Worm (Caenorhabditis elegans) whole organism, L4 larva: ENCODE measurements around the gene C25H3.7.

Experiments used
- daf-19 ChIP-seq: fragments of 200-800 bp; sonication (Bioruptor generic); conservative IDR thresholded peaks from 2 replicates; pipeline ENCODE4 v1.3.6; 2022; ENCODE audit warnings: missing genetic modification characterization, missing compliant biosample characterization
- lin-39 ChIP-seq: fragments of 150-350 bp; optimal IDR thresholded peaks from 2 replicates; lab custom pipeline; 2014; ENCODE audit warnings: missing biosample characterization, missing genetic modification reagents, missing genetic modification characterization
- nhr-28 ChIP-seq: fragments of 150-350 bp; optimal IDR thresholded peaks from 2 replicates; lab custom pipeline; 2014; ENCODE audit warnings: missing biosample characterization, missing genetic modification characterization

DNA sequence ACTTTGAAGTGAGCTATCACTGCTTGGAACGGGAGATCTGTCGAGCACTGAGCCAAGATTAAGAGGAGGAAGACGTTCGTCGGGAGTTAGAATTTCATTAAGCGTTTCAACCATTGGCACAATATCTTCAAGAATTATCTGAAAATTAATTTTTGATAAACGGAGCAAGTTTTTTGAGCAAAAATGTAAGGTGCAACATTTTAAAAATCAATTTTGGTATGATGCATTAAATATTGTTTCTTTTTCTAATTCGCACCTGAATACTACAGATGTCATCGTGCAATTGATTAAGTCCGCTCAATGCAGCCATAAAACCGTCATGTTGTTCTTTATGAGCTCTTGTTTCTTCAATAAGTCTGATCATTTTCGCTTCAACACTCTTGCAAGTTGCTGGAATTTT is 20.5 kb downstream of the C25H3.7 start, which contains the start of gene ddl-1:
- TF ChIP-seq daf-19 (GFP tag; lab: Robert Waterston, UW) (no peak), lin-39 (tag; lab: Kevin White, UChicago) (no peak), nhr-28 (tag; lab: Kevin White, UChicago) (no peak)
